Fruit fly (Drosophila melanogaster) whole organism, adult: Measurements from ENCODE around the gene CG11857.
A peak's percentile ranks its signal among the peaks of the same experiment; 100 is the strongest.

ENCODE experiments used
- CG11617 ChIP-seq: fragments of 200-800 bp; sonication (Bioruptor generic); optimal IDR thresholded peaks from 2 replicates; lab custom pipeline; 2017; ENCODE audit warnings: mild to moderate bottlenecking, missing biosample characterization, missing genetic modification reagents, missing genetic modification characterization
- CG12768 ChIP-seq: fragments of 200-800 bp; sonication (Bioruptor generic); optimal IDR thresholded peaks from 2 replicates; lab custom pipeline; 2017; ENCODE audit warnings: missing biosample characterization, missing genetic modification characterization, mild to moderate bottlenecking, moderate library complexity, missing genetic modification reagents
- CG14711 ChIP-seq: fragments of 200-800 bp; sonication (Bioruptor generic); optimal IDR thresholded peaks from 2 replicates; lab custom pipeline; 2018; ENCODE audit warnings: missing biosample characterization, mild to moderate bottlenecking, missing genetic modification characterization, moderate library complexity
- CG1620 ChIP-seq: fragments of 200-800 bp; sonication (Bioruptor generic); optimal IDR thresholded peaks from 2 replicates; lab custom pipeline; 2016; ENCODE audit warnings: missing biosample characterization, missing genetic modification characterization
- CG33017 ChIP-seq: fragments of 200-800 bp; sonication (Bioruptor generic); optimal IDR thresholded peaks from 2 replicates; lab custom pipeline; 2018; ENCODE audit warnings: missing biosample characterization, mild to moderate bottlenecking, missing genetic modification characterization, moderate library complexity
- CG5204 ChIP-seq: fragments of 200-800 bp; sonication (Bioruptor generic); optimal IDR thresholded peaks from 2 replicates; lab custom pipeline; 2016; ENCODE audit warnings: missing biosample characterization, missing genetic modification characterization
- CG7045 ChIP-seq: fragments of 200-800 bp; sonication (Bioruptor generic); optimal IDR thresholded peaks from 2 replicates; lab custom pipeline; 2017; ENCODE audit warnings: missing biosample characterization, mild to moderate bottlenecking, missing genetic modification characterization
- CG7101 ChIP-seq: fragments of 200-800 bp; sonication (Bioruptor generic); optimal IDR thresholded peaks from 2 replicates; lab custom pipeline; 2018; ENCODE audit warnings: missing biosample characterization, mild to moderate bottlenecking, missing genetic modification characterization, moderate library complexity
- Clk ChIP-seq: fragments of 200-800 bp; sonication (Bioruptor generic); optimal IDR thresholded peaks from 2 replicates; lab custom pipeline; 2017; ENCODE audit warnings: missing biosample characterization, missing genetic modification characterization
- Crg-1 ChIP-seq: fragments of 200-800 bp; sonication (Bioruptor generic); optimal IDR thresholded peaks from 2 replicates; lab custom pipeline; 2016; ENCODE audit warnings: missing biosample characterization, missing genetic modification characterization
- Hr96 ChIP-seq: fragments of 200-800 bp; sonication (Bioruptor generic); optimal IDR thresholded peaks from 2 replicates; lab custom pipeline; 2016; ENCODE audit warnings: missing biosample characterization, missing genetic modification characterization
- Mnt ChIP-seq: fragments of 200-800 bp; sonication (Bioruptor generic); optimal IDR thresholded peaks from 2 replicates; lab custom pipeline; 2016; ENCODE audit warnings: missing biosample characterization, mild to moderate bottlenecking, missing genetic modification characterization
- bab1 ChIP-seq: fragments of 200-800 bp; sonication (Bioruptor generic); optimal IDR thresholded peaks from 3 replicates; lab custom pipeline; 2019; ENCODE audit warnings: missing biosample characterization, mild to moderate bottlenecking, missing genetic modification characterization, moderate library complexity
- cic ChIP-seq: fragments of 200-800 bp; sonication (Bioruptor generic); optimal IDR thresholded peaks from 2 replicates; lab custom pipeline; 2017; ENCODE audit warnings: missing biosample characterization, mild to moderate bottlenecking, missing genetic modification characterization, moderate library complexity
- cnc ChIP-seq, 2 experiments: fragments of >200 bp; optimal IDR thresholded peaks; 2 replicates each; lab custom pipeline; 2017
- kay ChIP-seq: fragments of 200-800 bp; sonication (Bioruptor generic); peaks from one replicate; lab custom pipeline; 2016; ENCODE audit warnings: missing biosample characterization, missing genetic modification characterization, borderline replicate concordance
- ovo ChIP-seq: fragments of 200-800 bp; sonication (Bioruptor generic); optimal IDR thresholded peaks from 2 replicates; lab custom pipeline; 2016; ENCODE audit warnings: missing biosample characterization, missing genetic modification characterization
- pad ChIP-seq: fragments of 200-800 bp; sonication (Bioruptor generic); optimal IDR thresholded peaks from 3 replicates; lab custom pipeline; 2017; ENCODE audit warnings: missing biosample characterization, missing genetic modification characterization, mild to moderate bottlenecking, moderate library complexity, missing genetic modification reagents
- tj ChIP-seq: fragments of 200-800 bp; sonication (Bioruptor generic); optimal IDR thresholded peaks from 3 replicates; lab custom pipeline; 2017; ENCODE audit warnings: missing biosample characterization, mild to moderate bottlenecking, missing genetic modification characterization, moderate library complexity
- toe ChIP-seq: fragments of 200-800 bp; sonication (Bioruptor generic); optimal IDR thresholded peaks from 2 replicates; lab custom pipeline; 2016; ENCODE audit warnings: missing biosample characterization, missing genetic modification characterization

Gene CG11857

dm6 chr3R:25239880-25240279 lies 18.8 kb upstream of the CG11857 start, which contains the start of gene to:
to (plus strand) TSS chr3R:25240180.
- no peak for TF ChIP-seq Hr96 (GFP tag; lab: Kevin White, UChicago)
- no peak for TF ChIP-seq Crg-1 (GFP tag; lab: Kevin White, UChicago)
- no peak for TF ChIP-seq CG11617 (GFP tag; lab: Kevin White, UChicago)
- no peak for TF ChIP-seq CG33017 (tag; lab: Kevin White, UChicago)

DNA sequence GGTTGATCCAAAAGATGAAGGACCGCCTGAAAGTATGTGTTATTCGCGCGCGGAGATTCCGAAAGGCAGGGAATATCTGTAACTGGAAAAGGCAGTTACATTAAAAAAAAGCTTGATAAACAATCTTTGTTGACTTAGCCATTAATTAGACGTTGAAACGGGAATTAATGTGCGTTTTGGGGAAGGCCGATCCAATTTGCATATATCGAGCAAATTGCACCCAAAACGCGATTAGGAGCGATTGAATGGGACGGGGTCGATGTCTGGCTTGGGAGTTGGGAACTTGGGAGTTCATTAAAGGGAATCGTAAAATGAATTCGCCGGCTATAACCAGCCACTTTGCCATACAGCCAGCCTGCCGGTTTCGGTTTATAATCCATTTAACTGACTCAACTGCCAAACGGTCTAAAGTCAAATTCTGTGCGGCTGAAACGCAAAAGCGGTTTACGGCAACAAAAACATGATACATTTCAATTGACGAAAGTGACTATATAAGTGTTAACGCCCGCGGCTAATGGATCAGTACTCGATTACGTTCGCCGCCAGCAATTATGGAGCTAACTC lies 17.1 kb upstream of the CG11857 start, which contains the start of gene CG11854:
Gene CG11854 (plus strand): TSS at position 514 of the 564 bp plus-strand sequence.
- no peak for TF ChIP-seq CG1620 (GFP tag; lab: Kevin White, UChicago)
- TF ChIP-seq kay (GFP tag; lab: Kevin White, UChicago) = no peak
- TF ChIP-seq Crg-1 (GFP tag; lab: Kevin White, UChicago) = no peak
- TF ChIP-seq toe (GFP tag; lab: Kevin White, UChicago) = no peak
- TF ChIP-seq CG14711 (tag; lab: Kevin White, UChicago) = no peak
- TF ChIP-seq CG12768 (GFP tag; lab: Kevin White, UChicago) = no peak
- TF ChIP-seq CG5204 (GFP tag; lab: Kevin White, UChicago) = no peak
- no peak for TF ChIP-seq Clk (GFP tag; lab: Kevin White, UChicago)
- no peak for TF ChIP-seq CG33017 (tag; lab: Kevin White, UChicago)
- no peak for TF ChIP-seq CG7045 (GFP tag; lab: Kevin White, UChicago)
- no peak for TF ChIP-seq Mnt (GFP tag; lab: Kevin White, UChicago)
- TF ChIP-seq pad = no peak
- TF ChIP-seq cnc (optimal IDR thresholded peaks at IDR 0.05; lab: Kevin White, UChicago) = no peak
- TF ChIP-seq CG11617 (GFP tag; lab: Kevin White, UChicago) = no peak

DNA sequence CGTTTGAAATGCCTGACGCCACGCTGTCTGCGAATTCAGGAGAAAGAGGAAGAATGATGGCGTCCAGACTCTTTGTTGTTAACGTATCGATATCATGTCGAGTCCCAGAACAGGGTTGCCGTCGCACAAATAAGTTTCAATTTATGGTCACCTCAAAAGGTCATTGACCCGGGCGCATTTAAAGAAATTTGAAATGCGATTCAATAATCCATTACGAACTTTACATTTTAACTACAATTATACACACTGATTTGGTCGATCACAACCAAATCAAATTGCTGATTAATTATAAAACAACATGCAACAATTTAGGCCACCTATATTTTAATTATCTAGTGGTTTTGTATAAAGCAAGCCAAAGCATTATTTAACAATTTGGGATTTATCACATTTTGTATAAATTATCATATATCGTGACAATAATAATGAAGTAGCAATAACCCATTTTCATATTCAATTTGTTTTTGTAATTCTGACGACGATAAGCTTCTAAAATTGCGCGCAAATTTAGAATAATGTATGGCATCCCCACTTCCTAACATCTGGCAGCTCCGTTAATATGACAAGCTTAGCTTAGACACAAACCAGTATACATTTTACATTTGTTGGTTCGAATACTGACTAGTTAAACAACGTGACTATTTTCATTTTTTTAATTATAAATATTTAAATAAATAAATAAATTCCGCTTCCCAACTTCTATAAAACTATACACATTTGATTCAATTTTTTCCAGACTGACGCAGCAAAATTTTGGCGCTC lies 13.5 kb upstream of the CG11857 start, which contains the start of gene bam:
Gene bam (minus strand): TSS at position 58 of the 762 bp plus-strand sequence.
- peak; percentile 44 for TF ChIP-seq Mnt (GFP tag; lab: Kevin White, UChicago)
- TF ChIP-seq kay (GFP tag; lab: Kevin White, UChicago) = peak; percentile 71
- TF ChIP-seq CG11617 (GFP tag; lab: Kevin White, UChicago) = no peak
- peak; percentile 53 for TF ChIP-seq Crg-1 (GFP tag; lab: Kevin White, UChicago)
- peak; percentile 67 for TF ChIP-seq CG14711 (tag; lab: Kevin White, UChicago)
- no peak for TF ChIP-seq CG1620 (GFP tag; lab: Kevin White, UChicago)
- no peak for TF ChIP-seq CG33017 (tag; lab: Kevin White, UChicago)
- peak; percentile 44 for TF ChIP-seq bab1

- peak; percentile 85 for TF ChIP-seq tj (GFP tag; lab: Kevin White, UChicago)
- TF ChIP-seq cnc (optimal IDR thresholded peaks at IDR 0.05; lab: Kevin White, UChicago) = no peak
- TF ChIP-seq CG1620 (GFP tag; lab: Kevin White, UChicago) = peak; percentile 100
- peak; percentile 96 for TF ChIP-seq bab1
- peak; percentile 98 for TF ChIP-seq toe (GFP tag; lab: Kevin White, UChicago)
- TF ChIP-seq Crg-1 (GFP tag; lab: Kevin White, UChicago) = peak; percentile 100
- TF ChIP-seq CG33017 (tag; lab: Kevin White, UChicago) = peak; percentile 94
- TF ChIP-seq CG5204 (GFP tag; lab: Kevin White, UChicago) = peak; percentile 97
- peak; percentile 95 for TF ChIP-seq Clk (GFP tag; lab: Kevin White, UChicago)
- peak; percentile 95 for TF ChIP-seq pad
- TF ChIP-seq CG12768 (GFP tag; lab: Kevin White, UChicago) = peak; percentile 98
- peak; percentile 99 for TF ChIP-seq CG7101
- TF ChIP-seq cic (GFP tag; lab: Kevin White, UChicago) = peak; percentile 93
- TF ChIP-seq Mnt (GFP tag; lab: Kevin White, UChicago) = peak; percentile 98
- peak; percentile 97 for TF ChIP-seq CG14711 (tag; lab: Kevin White, UChicago)
- TF ChIP-seq CG11617 (GFP tag; lab: Kevin White, UChicago) = peak; percentile 99
- peak; percentile 98 for TF ChIP-seq CG7045 (GFP tag; lab: Kevin White, UChicago)
- TF ChIP-seq ovo (GFP tag; lab: Kevin White, UChicago) = peak; percentile 100
- TF ChIP-seq Hr96 (GFP tag; lab: Kevin White, UChicago) = peak; percentile 99
- peak; percentile 86 for TF ChIP-seq kay (GFP tag; lab: Kevin White, UChicago)
These were observed 11.3 kb upstream of the CG11857 start, which contains the start of the genes RpS27 and Nup37 for dm6 chr3R:25247379-25247869. RpS27 (minus strand) TSS chr3R:25247514. Nup37 (plus strand) TSS chr3R:25247658.

DNA sequence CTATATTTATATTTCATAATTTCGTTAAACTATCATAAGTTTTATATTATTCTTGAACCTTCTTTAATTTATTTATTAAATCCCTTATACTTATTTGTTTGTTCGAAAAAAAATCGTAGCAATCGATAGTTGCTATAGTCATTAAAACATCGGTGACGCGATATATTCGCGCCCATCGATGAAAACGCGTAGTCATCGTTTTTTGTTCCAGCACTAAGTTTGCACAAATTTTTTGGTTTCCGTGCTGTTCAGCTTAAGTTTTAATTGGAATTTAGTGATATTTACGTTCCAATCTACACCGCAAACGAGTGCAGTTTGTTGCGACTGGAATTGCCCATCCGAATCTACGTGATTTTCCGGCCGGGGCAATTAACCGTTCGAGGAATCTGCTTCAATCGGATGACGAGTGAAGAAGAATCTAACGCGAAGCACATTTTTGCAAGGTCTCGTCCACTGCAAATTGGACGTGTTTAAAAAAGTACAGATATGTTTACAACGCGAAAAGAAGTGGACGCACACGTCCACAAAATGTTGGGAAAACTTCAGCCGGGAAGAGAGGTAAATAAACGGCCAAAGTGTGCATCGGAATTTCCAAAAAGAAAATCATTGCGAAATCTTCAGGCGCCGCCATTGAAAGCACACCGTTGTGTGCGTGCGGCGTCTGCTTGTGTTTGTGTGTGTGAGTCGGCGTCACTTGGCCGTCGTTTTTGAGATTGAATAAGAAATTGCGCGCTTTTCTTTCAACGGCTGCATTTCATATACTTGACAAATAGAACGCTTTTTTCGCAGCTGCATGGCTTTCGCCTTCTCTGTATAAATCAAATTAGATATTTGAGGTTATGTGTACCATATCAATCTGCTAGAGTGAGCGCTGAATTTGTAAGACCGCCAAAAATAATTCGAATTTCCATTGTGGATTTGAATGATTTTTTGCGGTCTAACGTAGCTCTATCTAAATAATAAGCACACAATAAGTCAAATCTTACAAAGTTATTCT lies 9.3 kb upstream of the CG11857 start, which contains the start of gene Nup358:
Gene Nup358 (plus strand): TSS at position 204 of the 997 bp plus-strand sequence.
- TF ChIP-seq CG12768 (GFP tag; lab: Kevin White, UChicago) = no peak
- no peak for TF ChIP-seq CG7045 (GFP tag; lab: Kevin White, UChicago)
- TF ChIP-seq ovo (GFP tag; lab: Kevin White, UChicago) = peak; percentile 4
- peak; percentile 30 for TF ChIP-seq CG11617 (GFP tag; lab: Kevin White, UChicago)
- no peak for TF ChIP-seq kay (GFP tag; lab: Kevin White, UChicago)
- TF ChIP-seq Mnt (GFP tag; lab: Kevin White, UChicago) = peak; percentile 49
- no peak for TF ChIP-seq CG5204 (GFP tag; lab: Kevin White, UChicago)
- peak; percentile 43 for TF ChIP-seq bab1
- no peak for TF ChIP-seq CG33017 (tag; lab: Kevin White, UChicago)
- no peak for TF ChIP-seq CG14711 (tag; lab: Kevin White, UChicago)
- no peak for TF ChIP-seq Clk (GFP tag; lab: Kevin White, UChicago)
- TF ChIP-seq cnc (optimal IDR thresholded peaks at IDR 0.05; lab: Kevin White, UChicago) = peak; percentile 20 to 70
- TF ChIP-seq Crg-1 (GFP tag; lab: Kevin White, UChicago) = no peak
- peak; percentile 98 for TF ChIP-seq tj (GFP tag; lab: Kevin White, UChicago)
- peak; percentile 40 for TF ChIP-seq CG1620 (GFP tag; lab: Kevin White, UChicago)
- TF ChIP-seq pad = no peak
- TF ChIP-seq CG7101 = peak; percentile 28
- no peak for TF ChIP-seq Hr96 (GFP tag; lab: Kevin White, UChicago)
- no peak for TF ChIP-seq toe (GFP tag; lab: Kevin White, UChicago)
- TF ChIP-seq cic (GFP tag; lab: Kevin White, UChicago) = no peak
